Fruit fly (Drosophila melanogaster): ENCODE results near the gene ppk28.
A peak's percentile ranks its signal among the peaks of the same experiment; 100 is the strongest.

The ppk28 gene

DNA sequence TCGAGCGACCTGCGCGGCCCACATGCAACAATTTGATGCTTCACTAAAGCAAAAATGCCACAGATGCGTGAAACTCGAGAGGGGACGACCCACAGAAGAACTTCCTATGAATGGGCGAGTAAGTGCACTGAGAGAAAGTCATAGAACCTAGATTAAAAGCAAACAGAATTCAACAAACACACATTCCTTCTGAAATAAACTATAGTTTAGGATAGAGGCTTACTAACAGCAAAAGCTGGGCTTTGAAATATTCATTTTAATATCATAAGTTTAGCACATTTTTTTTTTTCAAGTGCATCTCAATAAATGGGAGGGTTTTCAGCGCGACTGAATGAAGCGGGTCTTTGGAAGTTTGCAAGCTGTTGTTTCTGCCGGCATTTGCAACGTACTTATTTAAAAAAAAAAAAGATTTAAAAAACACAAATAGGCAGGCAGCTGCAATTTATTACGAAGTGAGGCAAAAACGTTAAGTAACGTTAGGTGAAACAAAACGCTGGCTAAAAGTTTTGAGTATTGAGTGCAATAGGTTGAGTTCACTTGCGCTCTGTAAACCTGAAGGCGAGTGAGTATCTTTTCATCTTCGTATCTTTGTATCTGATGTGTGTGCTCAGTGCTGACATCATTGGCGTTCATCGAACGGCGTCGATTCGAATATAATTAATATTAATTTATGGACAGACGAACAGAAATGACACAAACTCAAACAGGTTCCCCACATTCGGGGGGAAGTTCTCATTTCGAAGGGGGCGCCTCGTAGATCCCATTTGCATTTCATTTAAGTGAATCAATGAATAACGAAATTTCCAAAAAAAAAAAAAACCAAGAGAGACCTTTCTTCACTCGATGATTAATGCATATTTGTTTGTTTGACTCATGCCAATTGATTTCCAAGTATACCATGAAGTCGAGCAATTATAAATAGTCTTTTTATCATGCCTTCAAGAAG is 32.7 kb upstream of the ppk28 start (continued):
- peak; percentile 81 for TF ChIP-seq Drgx (GFP tag; IDR thresholded peaks at IDR 0.05)
- TF ChIP-seq HmgD (GFP tag; optimal IDR thresholded peaks at IDR 0.05) = no peak
- TF ChIP-seq CG6791 (GFP tag; IDR thresholded peaks at IDR 0.05; ENCODE audit: partially characterized antibody) = no peak
- no peak for TF ChIP-seq sd (tag; optimal IDR thresholded peaks at IDR 0.05)
- TF ChIP-seq lola (GFP tag; optimal IDR thresholded peaks at IDR 0.05) = peak in 1 of 3 experiments; percentile 32
- TF ChIP-seq MESR4 (GFP tag; optimal IDR thresholded peaks at IDR 0.05) = no peak
- no peak for TF ChIP-seq usp (GFP tag; optimal IDR thresholded peaks at IDR 0.05)
- TF ChIP-seq pan (optimal IDR thresholded peaks at IDR 0.05) = no peak
- peak in 1 of 2 experiments; percentile 63 for TF ChIP-seq pan (GFP tag; optimal IDR thresholded peaks at IDR 0.05 in 1 of 2, IDR thresholded peaks at IDR 0.05 in 1 of 2)
- TF ChIP-seq Aef1 (GFP tag; IDR thresholded peaks at IDR 0.05) = peak; percentile 35; the same call in 2 of the 3 replicates
- peak; percentile 16 for TF ChIP-seq Jarid2 (GFP tag; optimal IDR thresholded peaks at IDR 0.05)
- TF ChIP-seq al (GFP tag; IDR thresholded peaks at IDR 0.05) = no peak
- peak; percentile 73; the same call in 2 of the 3 replicates for TF ChIP-seq dysf (GFP tag; IDR thresholded peaks at IDR 0.05)
- peak in 1 of 2 experiments; percentile 29 for TF ChIP-seq Hr78 (GFP tag; optimal IDR thresholded peaks at IDR 0.05)
- no peak for TF ChIP-seq inv (GFP tag; IDR thresholded peaks at IDR 0.05; ENCODE audit: partially characterized antibody)
- peak; percentile 38 for TF ChIP-seq CG15696 (tag; optimal IDR thresholded peaks at IDR 0.05)
- TF ChIP-seq CG7745 (tag; optimal IDR thresholded peaks at IDR 0.05) = no peak
- no peak for TF ChIP-seq CG9876 (GFP tag; optimal IDR thresholded peaks at IDR 0.05)
- no peak for TF ChIP-seq B-H2 (GFP tag; optimal IDR thresholded peaks at IDR 0.05)
- 0 out of 2 replicates have a peak, but pooled peaks have one; percentile 42 for TF ChIP-seq bowl (GFP tag; IDR thresholded peaks at IDR 0.05)
- TF ChIP-seq kay (GFP tag; optimal IDR thresholded peaks at IDR 0.05) = peak; percentile 64
- peak; percentile 11 for TF ChIP-seq CG18476 (GFP tag; optimal IDR thresholded peaks at IDR 0.05)
- peak; percentile 60 to 66 for TF ChIP-seq Pdp1 (GFP tag; optimal IDR thresholded peaks at IDR 0.05)
- no peak for TF ChIP-seq CG6175 (GFP tag; IDR thresholded peaks at IDR 0.05)
- no peak for TF ChIP-seq Neu2 (GFP tag; optimal IDR thresholded peaks at IDR 0.05; ENCODE audit: borderline replicate concordance)
- TF ChIP-seq Gug (GFP tag; IDR thresholded peaks at IDR 0.05) = peak; percentile 59; the same call in 3 of the 4 replicates
- peak; percentile 80 for TF ChIP-seq CG10979 (tag; optimal IDR thresholded peaks at IDR 0.05)
- TF ChIP-seq CrebB (tag; optimal IDR thresholded peaks at IDR 0.05) = no peak
- no peak for TF ChIP-seq her (GFP tag; optimal IDR thresholded peaks at IDR 0.05)
- TF ChIP-seq CG6254 (GFP tag; optimal IDR thresholded peaks at IDR 0.05) = peak; percentile 61
- TF ChIP-seq chinmo (GFP tag; IDR thresholded peaks at IDR 0.05; ENCODE audit: partially characterized antibody) = peak; percentile 67; the same call in 2 of the 4 replicates
- 0 out of 2 replicates have a peak, but pooled peaks have one; percentile 31 for TF ChIP-seq peb (GFP tag; IDR thresholded peaks at IDR 0.05)
- TF ChIP-seq HmgZ (tag; optimal IDR thresholded peaks at IDR 0.05) = no peak
- no peak for TF ChIP-seq CG7928 (GFP tag; optimal IDR thresholded peaks at IDR 0.05)
- TF ChIP-seq zfh1 (GFP tag; IDR thresholded peaks at IDR 0.05) = peak; percentile 89
- no peak for TF ChIP-seq Hey (tag; optimal IDR thresholded peaks at IDR 0.05)
- peak; percentile 46 for TF ChIP-seq CG30431 (GFP tag; optimal IDR thresholded peaks at IDR 0.05)
- peak; percentile 75 for TF ChIP-seq gcm (GFP tag; optimal IDR thresholded peaks at IDR 0.05)
- peak; percentile 12 for TF ChIP-seq Sox100B (GFP tag; optimal IDR thresholded peaks at IDR 0.05)
- peak; percentile 33 for TF ChIP-seq Hsf (GFP tag; optimal IDR thresholded peaks at IDR 0.05)
- peak; percentile 34 for TF ChIP-seq CG10654 (GFP tag; optimal IDR thresholded peaks at IDR 0.05)
- TF ChIP-seq CG11695 (GFP tag; IDR thresholded peaks at IDR 0.05) = peak; percentile 65; the same call in 1 of the 3 replicates
- no peak for TF ChIP-seq CG13123 (GFP tag; optimal IDR thresholded peaks at IDR 0.05)
- peak; percentile 29 for TF ChIP-seq gcm2 (GFP tag; optimal IDR thresholded peaks at IDR 0.05)
- no peak for TF ChIP-seq sqz (GFP tag; optimal IDR thresholded peaks at IDR 0.05)
- TF ChIP-seq CG16779 (GFP tag; IDR thresholded peaks at IDR 0.05) = no peak
- peak; percentile 43 for TF ChIP-seq CG16863 (GFP tag; optimal IDR thresholded peaks at IDR 0.05)
- peak; percentile 36 for TF ChIP-seq CG12155 (GFP tag; optimal IDR thresholded peaks at IDR 0.05)

All from whole organism, embryonic.